Worm (Caenorhabditis elegans) whole organism, L4 larva: ENCODE data around the gene C05G5.3.

Experiments used
- F26F4.8 ChIP-seq: fragments of 200-800 bp; sonication (Bioruptor generic); conservative IDR thresholded peaks from 2 replicates; pipeline ENCODE4 v1.3.6; 2022; ENCODE audit warnings: missing genetic modification characterization, missing compliant biosample characterization
- F37D6.2 ChIP-seq: sonication (generic microtip); optimal IDR thresholded peaks from 2 replicates; lab custom pipeline; 2016; ENCODE audit warnings: mild to moderate bottlenecking, missing genetic modification characterization, missing compliant biosample characterization
- ama-1 ChIP-seq: fragments of 150-350 bp; optimal IDR thresholded peaks from 2 replicates; lab custom pipeline; 2014; ENCODE audit warnings: inconsistent platforms, mixed read lengths
- ceh-62 ChIP-seq: sonication (generic microtip); optimal IDR thresholded peaks from 2 replicates; lab custom pipeline; 2017; ENCODE audit warnings: missing biosample characterization, missing genetic modification characterization
- lin-13 ChIP-seq: fragments of 150-350 bp; optimal IDR thresholded peaks from 2 replicates; lab custom pipeline; 2014; ENCODE audit warnings: missing biosample characterization, missing genetic modification reagents, missing genetic modification characterization
- lin-15B ChIP-seq: fragments of 150-350 bp; sonication (generic microtip); optimal IDR thresholded peaks from 3 replicates; lab custom pipeline; 2014; ENCODE audit warnings: missing biosample characterization, missing genetic modification characterization
- nhr-237 ChIP-seq: sonication (generic microtip); optimal IDR thresholded peaks from 2 replicates; lab custom pipeline; 2017; ENCODE audit warnings: missing biosample characterization, missing genetic modification characterization
- pha-4 ChIP-seq, 2 experiments: fragments of 150-350 bp in 1 of 2; fragments of 200-800 bp in 1 of 2; sonication (Bioruptor generic) in 1 of 2; IDR thresholded peaks in 1 of 2; optimal IDR thresholded peaks in 1 of 2; 2 replicates each; pipeline versions ENCODE4 v1.3.6 to Lab custom; 2014 to 2022; ENCODE audit warnings: missing genetic modification characterization in 2 of 2, missing genetic modification reagents in 2 of 2, missing biosample characterization in 1 of 2, missing compliant biosample characterization in 1 of 2
- skn-1 ChIP-seq: fragments of 150-350 bp; optimal IDR thresholded peaks from 2 replicates; lab custom pipeline; 2014; ENCODE audit warnings: missing biosample characterization, missing genetic modification characterization
- unc-62 ChIP-seq, 3 experiments: fragments of 150-350 bp in 1 of 3; sonication (generic microtip); optimal IDR thresholded peaks in 2 of 3; peaks in 1 of 3; 1 replicate in 1 of 3; 2 replicates in 2 of 3; lab custom pipeline; 2014 to 2017; ENCODE audit warnings: missing biosample characterization in 3 of 3, missing genetic modification characterization in 3 of 3, missing genetic modification reagents in 3 of 3, missing genotype in 1 of 3

- TF ChIP-seq skn-1 (tag; lab: Kevin White, UChicago) (no peak), ama-1 (no peak), nhr-237 (tag; lab: Kevin White, UChicago) (no peak), lin-13 (GFP tag; lab: Kevin White, UChicago) (no peak), unc-62 (GFP tag; optimal IDR thresholded peaks at IDR 0.05 in 1 of 2; lab: Kevin White, UChicago) (peak in 1 of 2 experiments; percentile 89), unc-62 (tag; optimal IDR thresholded peaks at IDR 0.05; lab: Kevin White, UChicago) (no peak), lin-15B (tag; lab: Kevin White, UChicago) (no peak), F37D6.2 (tag; lab: Kevin White, UChicago) (no peak), ceh-62 (tag; lab: Kevin White, UChicago) (no peak), pha-4 (GFP tag; IDR thresholded peaks at IDR 0.05; lab: Robert Waterston, UW) (no peak), pha-4 (tag; optimal IDR thresholded peaks at IDR 0.05; lab: Kevin White, UChicago) (no peak), F26F4.8 (GFP tag; lab: Robert Waterston, UW) (no peak)
Measured at ce11 chrX:14780176-14780575, 28.4 kb upstream of the C05G5.3 start.
